Worm (Caenorhabditis elegans) whole organism, L4/young adult: ENCODE results near the gene cwp-4.

Source experiments
- W03F9.2 ChIP-seq: fragments of 150-350 bp; optimal IDR thresholded peaks from 2 replicates; lab custom pipeline; 2014; ENCODE audit warnings: missing biosample characterization, missing genetic modification characterization
- dao-5 ChIP-seq: sonication (generic microtip); optimal IDR thresholded peaks from 2 replicates; lab custom pipeline; 2016; ENCODE audit warnings: missing genotype, missing genetic modification characterization, moderate library complexity, missing compliant biosample characterization
- him-1 ChIP-seq: sonication (generic microtip); optimal IDR thresholded peaks from 2 replicates; lab custom pipeline; 2016; ENCODE audit warnings: missing genotype, missing genetic modification reagents, missing genetic modification characterization, missing compliant biosample characterization

- TF ChIP-seq W03F9.2 (tag; lab: Kevin White, UChicago) (no peak), him-1 (no peak), dao-5 (tag; lab: Kevin White, UChicago) (no peak)
These were observed 27.0 kb upstream of the cwp-4 start for ce11 chrV:5026438-5026837.
